Worm (Caenorhabditis elegans) whole organism, L1 larva: ENCODE measurements around the gene ZK287.7.

Experiments used
- C16A3.4 ChIP-seq: fragments of 150-350 bp; optimal IDR thresholded peaks from 2 replicates; lab custom pipeline; 2014; ENCODE audit warnings: missing biosample characterization, missing genetic modification characterization
- Y116A8C.19 ChIP-seq: sonication (generic microtip); optimal IDR thresholded peaks from 2 replicates; lab custom pipeline; 2016; ENCODE audit warnings: missing compliant biosample characterization, missing genetic modification characterization, borderline replicate concordance
- ama-1 ChIP-seq: fragments of 150-350 bp; optimal IDR thresholded peaks from 2 replicates; lab custom pipeline; 2014
- dpl-1 ChIP-seq, 3 experiments: fragments of 150-350 bp in 2 of 3; sonication (generic microtip) in 1 of 3; optimal IDR thresholded peaks; 2 replicates each; lab custom pipeline; 2014 to 2017; ENCODE audit warnings: missing biosample characterization in 3 of 3, missing genetic modification characterization in 3 of 3, missing genetic modification reagents in 3 of 3
- zag-1 ChIP-seq: fragments of 150-350 bp; optimal IDR thresholded peaks from 2 replicates; lab custom pipeline; 2014; ENCODE audit warnings: missing biosample characterization, missing genetic modification characterization

ce11 chrV:9664620-9665019 lies 28.2 kb upstream of the ZK287.7 start:
- TF ChIP-seq ama-1 (lab: Kevin White, UChicago) (no peak), dpl-1 (GFP tag; optimal IDR thresholded peaks at IDR 0.05; lab: Kevin White, UChicago) (peak in 1 of 3 experiments; percentile 4), zag-1 (tag; lab: Kevin White, UChicago) (no peak), C16A3.4 (tag; lab: Kevin White, UChicago) (no peak), Y116A8C.19 (tag; lab: Kevin White, UChicago) (no peak)
